Fruit fly (Drosophila melanogaster): Measurements from ENCODE around the gene CG17834.

The CG17834 gene

dm6 chr2L:8545393-8546100, 16.6 kb downstream of the CG17834 start (continued):
- no peak for TF ChIP-seq ash1 (GFP tag; optimal IDR thresholded peaks at IDR 0.05)
- TF ChIP-seq sob (GFP tag; IDR thresholded peaks at IDR 0.05): 0 out of 2 replicates have a peak, but pooled peaks have one; percentile 7
- no peak for TF ChIP-seq HmgD (GFP tag; optimal IDR thresholded peaks at IDR 0.05)
- no peak for TF ChIP-seq toy (GFP tag; IDR thresholded peaks at IDR 0.05)
- TF ChIP-seq CG8281 (tag; optimal IDR thresholded peaks at IDR 0.05): no peak
- no peak for TF ChIP-seq Myb (GFP tag; optimal IDR thresholded peaks at IDR 0.05)
- no peak for TF ChIP-seq CG12071 (GFP tag; optimal IDR thresholded peaks at IDR 0.05)
- no peak for TF ChIP-seq Dad (GFP tag; optimal IDR thresholded peaks at IDR 0.05)
- TF ChIP-seq CG12391 (tag; optimal IDR thresholded peaks at IDR 0.05): peak; percentile 4
- peak in 1 of 2 experiments; percentile 35 for TF ChIP-seq bsh (GFP tag; optimal IDR thresholded peaks at IDR 0.05)
- TF ChIP-seq CG8765 (GFP tag; IDR thresholded peaks at IDR 0.05): no peak
- no peak for TF ChIP-seq D (optimal IDR thresholded peaks at IDR 0.05)
- TF ChIP-seq D (GFP tag; optimal IDR thresholded peaks at IDR 0.05): peak; percentile 22
- no peak for TF ChIP-seq CG16813 (GFP tag; IDR thresholded peaks at IDR 0.05; ENCODE audit: partially characterized antibody)
- TF ChIP-seq pho (GFP tag; optimal IDR thresholded peaks at IDR 0.05): no peak
- no peak for TF ChIP-seq CG8478 (optimal IDR thresholded peaks at IDR 0.05)
- peak; percentile 15 for TF ChIP-seq tup (GFP tag; optimal IDR thresholded peaks at IDR 0.05)
- TF ChIP-seq pros (GFP tag; optimal IDR thresholded peaks at IDR 0.05): no peak
- TF ChIP-seq CG11695 (GFP tag; IDR thresholded peaks at IDR 0.05): no peak

dm6 chr2L:8548118-8548517, 19.2 kb downstream of the CG17834 start:
- TF ChIP-seq CG18476 (GFP tag; optimal IDR thresholded peaks at IDR 0.05) (no peak), CG17359 (tag; optimal IDR thresholded peaks at IDR 0.05) (no peak), CG16863 (GFP tag; optimal IDR thresholded peaks at IDR 0.05) (no peak), CG15073 (GFP tag; optimal IDR thresholded peaks at IDR 0.05) (no peak), CG3281 (GFP tag; optimal IDR thresholded peaks at IDR 0.05) (no peak), hth (optimal IDR thresholded peaks at IDR 0.05) (no peak), Xrp1 (GFP tag; IDR thresholded peaks at IDR 0.05) (0 out of 2 replicates have a peak, but pooled peaks have one; percentile 7), Dad (GFP tag; optimal IDR thresholded peaks at IDR 0.05) (no peak), sens (GFP tag) (no peak), maf-S (GFP tag; optimal IDR thresholded peaks at IDR 0.05) (no peak), CG6854 (GFP tag; optimal IDR thresholded peaks at IDR 0.05) (no peak), cad (GFP tag; optimal IDR thresholded peaks at IDR 0.05) (no peak), CG11696 (GFP tag; IDR thresholded peaks at IDR 0.05) (no peak), CG4730 (GFP tag; IDR thresholded peaks at IDR 0.05) (no peak), fd102C (GFP tag; optimal IDR thresholded peaks at IDR 0.05) (peak; percentile 66), Dp (GFP tag; optimal IDR thresholded peaks at IDR 0.05) (no peak), NK7.1 (GFP tag; optimal IDR thresholded peaks at IDR 0.05) (no peak), al (GFP tag; IDR thresholded peaks at IDR 0.05) (no peak), Atf-2 (GFP tag; optimal IDR thresholded peaks at IDR 0.05) (no peak), CG30431 (GFP tag; optimal IDR thresholded peaks at IDR 0.05) (no peak), chn (GFP tag; optimal IDR thresholded peaks at IDR 0.05) (no peak), z (GFP tag; IDR thresholded peaks at IDR 0.05) (0 out of 3 replicates have a peak, but pooled peaks have one; percentile 15), Elba2 (GFP tag; optimal IDR thresholded peaks at IDR 0.05) (no peak), CG15696 (tag; optimal IDR thresholded peaks at IDR 0.05) (peak; percentile 66), ac (GFP tag; optimal IDR thresholded peaks at IDR 0.05) (peak; percentile 19), CG8281 (tag; optimal IDR thresholded peaks at IDR 0.05) (peak; percentile 19), CG12236 (GFP tag; optimal IDR thresholded peaks at IDR 0.05) (no peak)
